Worm (Caenorhabditis elegans): ENCODE measurements around the gene Y4C6B.7.

DNA sequence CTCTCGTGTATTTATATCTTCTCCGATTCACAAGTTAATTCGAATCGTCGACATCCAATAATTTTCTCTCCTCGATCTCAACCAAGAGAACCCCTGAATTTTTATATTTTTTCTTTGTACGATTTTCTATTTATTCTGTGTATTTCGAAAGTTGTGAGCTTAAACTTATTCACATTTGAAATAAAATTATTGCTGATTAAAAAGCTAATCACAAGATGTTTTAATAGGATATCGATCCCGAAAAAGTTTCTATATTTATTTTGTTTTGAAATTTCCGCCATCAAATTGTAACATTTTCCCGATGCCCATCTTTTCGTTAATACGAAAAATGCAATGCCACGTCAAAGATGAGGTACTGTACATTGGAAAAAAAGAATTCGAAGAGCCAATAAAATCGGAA lies 43.5 kb upstream of the Y4C6B.7 start, which contains the start of gene ZK616.3:
- no peak for TF ChIP-seq flt-1 (GFP tag; IDR thresholded peaks at IDR 0.05)
- no peak for TF ChIP-seq ztf-29 (GFP tag; IDR thresholded peaks at IDR 0.05)
- no peak for TF ChIP-seq ref-1 (GFP tag; conservative IDR thresholded peaks at IDR 0.05)
- TF ChIP-seq med-1 (GFP tag; optimal IDR thresholded peaks at IDR 0.05; ENCODE audit: insufficient read depth) = no peak
- no peak for TF ChIP-seq cog-1 (tag; optimal IDR thresholded peaks at IDR 0.05)
- TF ChIP-seq ztf-23 (GFP tag; IDR thresholded peaks at IDR 0.05) = no peak
- TF ChIP-seq T22C8.4 (GFP tag; IDR thresholded peaks at IDR 0.05) = no peak
- TF ChIP-seq tab-1 (GFP tag; IDR thresholded peaks at IDR 0.05) = no peak

Data from whole organism, midembryonic.